Worm (Caenorhabditis elegans) whole organism, L4/young adult: ENCODE results near the gene C41A3.2.

ENCODE experiments used
- W03F9.2 ChIP-seq: fragments of 150-350 bp; optimal IDR thresholded peaks from 2 replicates; lab custom pipeline; 2014; ENCODE audit warnings: missing biosample characterization, missing genetic modification characterization
- dao-5 ChIP-seq: sonication (generic microtip); optimal IDR thresholded peaks from 2 replicates; lab custom pipeline; 2016; ENCODE audit warnings: missing genotype, missing genetic modification characterization, moderate library complexity, missing compliant biosample characterization
- him-1 ChIP-seq: sonication (generic microtip); optimal IDR thresholded peaks from 2 replicates; lab custom pipeline; 2016; ENCODE audit warnings: missing genotype, missing genetic modification reagents, missing genetic modification characterization, missing compliant biosample characterization

C41A3.2 gene

ce11 chrX:5365437-5365836 is 48.7 kb downstream of the C41A3.2 start, which contains the start of gene F35C8.5:
Gene F35C8.5, plus strand, starts transcription at chrX:5365813.
- TF ChIP-seq W03F9.2 (no peak), dao-5 (no peak), him-1 (tag; lab: Kevin White, UChicago) (no peak)

ce11 chrX:5364222-5364621 is 49.9 kb downstream of the C41A3.2 start, which contains the start of gene chtl-1:
Gene chtl-1, minus strand, starts transcription at chrX:5364322.
- no peak for TF ChIP-seq W03F9.2
- TF ChIP-seq dao-5: no peak
- TF ChIP-seq him-1 (tag; lab: Kevin White, UChicago): no peak

- TF ChIP-seq dao-5 (no peak), him-1 (tag; lab: Kevin White, UChicago) (no peak), W03F9.2 (no peak)
These were observed 53.5 kb downstream of the C41A3.2 start for ce11 chrX:5360682-5361081.
